Fruit fly (Drosophila melanogaster) whole organism, embryonic: Measurements from ENCODE around the gene Nf1.

Experiments
- Atf-2 ChIP-seq: fragments of 200-800 bp; sonication (Bioruptor generic); optimal IDR thresholded peaks from 2 replicates; lab custom pipeline; 2016; ENCODE audit warnings: missing biosample characterization, missing genetic modification characterization
- Awh ChIP-seq: fragments of 200-800 bp; sonication (Bioruptor generic); IDR thresholded peaks from 2 replicates; pipeline ENCODE4, ENCODE4 v1.3.6; 2022; ENCODE audit warnings: missing biosample characterization, missing genetic modification characterization
- B-H2 ChIP-seq: fragments of 200-800 bp; sonication (Bioruptor generic); optimal IDR thresholded peaks from 2 replicates; lab custom pipeline; 2018; ENCODE audit warnings: missing biosample characterization, mild to moderate bottlenecking, missing genetic modification characterization
- CG10267 ChIP-seq: fragments of 200-800 bp; sonication (Bioruptor generic); optimal IDR thresholded peaks from 2 replicates; lab custom pipeline; 2018; ENCODE audit warnings: missing biosample characterization, mild to moderate bottlenecking, missing genetic modification characterization, moderate library complexity
- CG10543 ChIP-seq: fragments of 200-800 bp; sonication (Bioruptor generic); optimal IDR thresholded peaks from 3 replicates; lab custom pipeline; 2017; ENCODE audit warnings: missing biosample characterization, mild to moderate bottlenecking, missing genetic modification characterization, moderate library complexity
- CG10979 ChIP-seq: fragments of 200-800 bp; sonication (Bioruptor generic); optimal IDR thresholded peaks from 2 replicates; lab custom pipeline; 2018; ENCODE audit warnings: missing biosample characterization, mild to moderate bottlenecking, missing genetic modification characterization, moderate library complexity
- CG12155 ChIP-seq: fragments of 200-800 bp; sonication (Bioruptor generic); optimal IDR thresholded peaks from 3 replicates; lab custom pipeline; 2016; ENCODE audit warnings: missing biosample characterization, missing genetic modification characterization
- CG12219 ChIP-seq: fragments of 200-800 bp; sonication (Bioruptor generic); optimal IDR thresholded peaks from 3 replicates; lab custom pipeline; 2018; ENCODE audit warnings: missing biosample characterization, mild to moderate bottlenecking, missing genetic modification characterization
- CG12236 ChIP-seq: fragments of 200-800 bp; sonication (Bioruptor generic); optimal IDR thresholded peaks from 2 replicates; lab custom pipeline; 2016; ENCODE audit warnings: missing biosample characterization, missing genetic modification characterization
- CG12659 ChIP-seq: fragments of 200-800 bp; sonication (Bioruptor generic); optimal IDR thresholded peaks from 3 replicates; lab custom pipeline; 2017; ENCODE audit warnings: mild to moderate bottlenecking, missing biosample characterization, missing genetic modification reagents, missing genetic modification characterization
- CG13424 ChIP-seq: fragments of 200-800 bp; sonication (Bioruptor generic); optimal IDR thresholded peaks from 2 replicates; lab custom pipeline; 2019; ENCODE audit warnings: missing biosample characterization, mild to moderate bottlenecking, missing genetic modification characterization, moderate library complexity
- CG13894 ChIP-seq: fragments of 200-800 bp; sonication (Bioruptor generic); optimal IDR thresholded peaks from 3 replicates; lab custom pipeline; 2018; ENCODE audit warnings: missing biosample characterization, mild to moderate bottlenecking, missing genetic modification characterization, moderate library complexity
- CG1792 ChIP-seq: fragments of 200-800 bp; sonication (Bioruptor generic); optimal IDR thresholded peaks from 2 replicates; lab custom pipeline; 2016; ENCODE audit warnings: missing biosample characterization, missing genetic modification characterization
- CG3163 ChIP-seq: fragments of 200-800 bp; sonication (Bioruptor generic); optimal IDR thresholded peaks from 3 replicates; lab custom pipeline; 2016; ENCODE audit warnings: missing biosample characterization, missing genetic modification characterization
- CG7987 ChIP-seq: fragments of 200-800 bp; sonication (Bioruptor generic); optimal IDR thresholded peaks from 2 replicates; lab custom pipeline; 2018; ENCODE audit warnings: missing biosample characterization, mild to moderate bottlenecking, missing genetic modification characterization, moderate library complexity
- CG8089 ChIP-seq: fragments of 200-800 bp; sonication (Bioruptor generic); optimal IDR thresholded peaks from 3 replicates; lab custom pipeline; 2016; ENCODE audit warnings: missing biosample characterization, missing genetic modification characterization
- CG9437 ChIP-seq: fragments of 200-800 bp; sonication (Bioruptor generic); optimal IDR thresholded peaks from 2 replicates; lab custom pipeline; 2018; ENCODE audit warnings: missing biosample characterization, mild to moderate bottlenecking, missing genetic modification characterization
- CG9609 ChIP-seq: fragments of 200-800 bp; sonication (Bioruptor generic); optimal IDR thresholded peaks from 3 replicates; lab custom pipeline; 2016; ENCODE audit warnings: missing biosample characterization, missing genetic modification characterization
- CG9797 ChIP-seq: fragments of 200-800 bp; sonication (Bioruptor generic); optimal IDR thresholded peaks from 3 replicates; lab custom pipeline; 2018; ENCODE audit warnings: missing biosample characterization, mild to moderate bottlenecking, missing genetic modification characterization
- CHES-1-like ChIP-seq: fragments of 200-800 bp; sonication (Bioruptor generic); optimal IDR thresholded peaks from 2 replicates; lab custom pipeline; 2016; ENCODE audit warnings: missing biosample characterization, missing genetic modification characterization
- CoRest ChIP-seq: fragments of 200-800 bp; sonication (Bioruptor generic); optimal IDR thresholded peaks from 3 replicates; lab custom pipeline; 2018; ENCODE audit warnings: missing biosample characterization, mild to moderate bottlenecking, missing genetic modification characterization, moderate library complexity
- HHEX ChIP-seq: fragments of 200-800 bp; sonication (Bioruptor generic); optimal IDR thresholded peaks from 3 replicates; lab custom pipeline; 2017; ENCODE audit warnings: missing biosample characterization, mild to moderate bottlenecking, missing genetic modification characterization, missing genetic modification reagents
- Hmx ChIP-seq: fragments of 200-800 bp; sonication (Bioruptor generic); optimal IDR thresholded peaks from 2 replicates; lab custom pipeline; 2016; ENCODE audit warnings: missing biosample characterization, missing genetic modification characterization
- Hsf ChIP-seq: fragments of 200-800 bp; sonication (Bioruptor generic); optimal IDR thresholded peaks from 3 replicates; lab custom pipeline; 2016; ENCODE audit warnings: missing biosample characterization, missing genetic modification characterization
- Jarid2 ChIP-seq: fragments of 200-800 bp; sonication (Bioruptor generic); optimal IDR thresholded peaks from 3 replicates; lab custom pipeline; 2017; ENCODE audit warnings: mild to moderate bottlenecking, missing biosample characterization, missing genetic modification reagents, missing genetic modification characterization
- Lim3 ChIP-seq: fragments of 200-800 bp; sonication (Bioruptor generic); IDR thresholded peaks from 2 replicates; pipeline ENCODE4 v1.3.6; 2022; ENCODE audit warnings: missing biosample characterization, missing genetic modification characterization
- MBD-R2 ChIP-seq: fragments of 200-800 bp; sonication (Bioruptor generic); IDR thresholded peaks from 2 replicates; pipeline ENCODE4 v1.3.6; 2022; ENCODE audit warnings: missing biosample characterization, missing genetic modification characterization
- Meics ChIP-seq: fragments of 200-800 bp; sonication (Bioruptor generic); optimal IDR thresholded peaks from 2 replicates; lab custom pipeline; 2017; ENCODE audit warnings: missing biosample characterization, mild to moderate bottlenecking, missing genetic modification characterization
- Ssrp ChIP-seq: fragments of 200-800 bp; sonication (Bioruptor generic); optimal IDR thresholded peaks from 2 replicates; lab custom pipeline; 2018; ENCODE audit warnings: missing biosample characterization, mild to moderate bottlenecking, missing genetic modification characterization, moderate library complexity
- Taf1 ChIP-seq: fragments of 200-800 bp; sonication (Bioruptor generic); IDR thresholded peaks from 2 replicates; pipeline ENCODE4 v1.3.6; 2022; ENCODE audit warnings: missing biosample characterization, missing genetic modification characterization
- Trl ChIP-seq, 3 experiments: fragments of >200 bp in 2 of 3; fragments of 200-800 bp in 1 of 3; sonication (Bioruptor generic) in 1 of 3; optimal IDR thresholded peaks; 2 replicates in 1 of 3; 3 replicates in 2 of 3; lab custom pipeline; 2016 to 2017; ENCODE audit warnings: missing biosample characterization in 1 of 3, missing genetic modification characterization in 1 of 3
- Vsx1 ChIP-seq: fragments of 200-800 bp; sonication (Bioruptor generic); optimal IDR thresholded peaks from 2 replicates; lab custom pipeline; 2017; ENCODE audit warnings: missing biosample characterization, mild to moderate bottlenecking, missing genetic modification characterization, missing genetic modification reagents
- Xrp1 ChIP-seq: fragments of 200-800 bp; sonication (Bioruptor generic); IDR thresholded peaks from 2 replicates; pipeline ENCODE4 v1.3.6; 2022; ENCODE audit warnings: missing biosample characterization, missing genetic modification characterization
- YL-1 ChIP-seq: fragments of 200-800 bp; sonication (Bioruptor generic); optimal IDR thresholded peaks from 3 replicates; lab custom pipeline; 2017; ENCODE audit warnings: missing biosample characterization, mild to moderate bottlenecking, missing genetic modification characterization
- bab2 ChIP-seq: fragments of 200-800 bp; sonication (Bioruptor generic); optimal IDR thresholded peaks from 2 replicates; lab custom pipeline; 2016; ENCODE audit warnings: missing biosample characterization, missing genetic modification characterization
- cad ChIP-seq: fragments of >200 bp; optimal IDR thresholded peaks from 2 replicates; lab custom pipeline; 2017; ENCODE audit warnings: missing biosample characterization, missing genetic modification characterization
- fd102C ChIP-seq: fragments of 200-800 bp; sonication (Bioruptor generic); optimal IDR thresholded peaks from 2 replicates; lab custom pipeline; 2018; ENCODE audit warnings: missing biosample characterization, mild to moderate bottlenecking, missing genetic modification characterization, moderate library complexity
- fd3F ChIP-seq: fragments of 200-800 bp; sonication (Bioruptor generic); optimal IDR thresholded peaks from 2 replicates; lab custom pipeline; 2018; ENCODE audit warnings: missing biosample characterization, mild to moderate bottlenecking, missing genetic modification characterization, moderate library complexity
- fu2 ChIP-seq: fragments of 200-800 bp; sonication (Bioruptor generic); optimal IDR thresholded peaks from 2 replicates; lab custom pipeline; 2016; ENCODE audit warnings: missing biosample characterization, missing genetic modification characterization
- gce ChIP-seq: fragments of 200-800 bp; sonication (Bioruptor generic); IDR thresholded peaks from 3 replicates; pipeline ENCODE4 v1.3.6; 2022; ENCODE audit warnings: missing biosample characterization, missing genetic modification characterization
- gro ChIP-seq: fragments of 200-800 bp; sonication (Bioruptor generic); optimal IDR thresholded peaks from 2 replicates; lab custom pipeline; 2016; ENCODE audit warnings: missing biosample characterization, missing genetic modification characterization
- gsb-n ChIP-seq: fragments of 200-800 bp; sonication (Bioruptor generic); optimal IDR thresholded peaks from 3 replicates; lab custom pipeline; 2018; ENCODE audit warnings: missing biosample characterization, mild to moderate bottlenecking, missing genetic modification characterization
- mld ChIP-seq: fragments of 200-800 bp; sonication (Bioruptor generic); IDR thresholded peaks from 3 replicates; pipeline ENCODE4 v1.3.6; 2022; ENCODE audit warnings: missing biosample characterization, missing genetic modification characterization; ENCODE audit not compliant: partially characterized antibody
- pfk ChIP-seq: fragments of 200-800 bp; sonication (Bioruptor generic); optimal IDR thresholded peaks from 2 replicates; lab custom pipeline; 2018; ENCODE audit warnings: missing biosample characterization, mild to moderate bottlenecking, missing genetic modification characterization, moderate library complexity
- pho ChIP-seq: fragments of 200-800 bp; sonication (Bioruptor generic); optimal IDR thresholded peaks from 2 replicates; lab custom pipeline; 2016; ENCODE audit warnings: missing biosample characterization, missing genetic modification characterization
- slou ChIP-seq: fragments of 200-800 bp; sonication (Bioruptor generic); optimal IDR thresholded peaks from 3 replicates; lab custom pipeline; 2016; ENCODE audit warnings: missing biosample characterization, missing genetic modification characterization
- sr ChIP-seq: fragments of 200-800 bp; sonication (Bioruptor generic); IDR thresholded peaks from 3 replicates; pipeline ENCODE4 v1.3.6; 2022; ENCODE audit warnings: missing biosample characterization, missing genetic modification characterization
- tgo ChIP-seq: fragments of 200-800 bp; sonication (Bioruptor generic); IDR thresholded peaks from 3 replicates; pipeline ENCODE4 v1.3.6; 2022; ENCODE audit warnings: missing biosample characterization, missing genetic modification characterization
- wdn ChIP-seq: fragments of 200-800 bp; sonication (Bioruptor generic); IDR thresholded peaks from 2 replicates; pipeline ENCODE4 v1.3.6; 2022; ENCODE audit warnings: missing biosample characterization, missing genetic modification characterization

Gene Nf1

DNA sequence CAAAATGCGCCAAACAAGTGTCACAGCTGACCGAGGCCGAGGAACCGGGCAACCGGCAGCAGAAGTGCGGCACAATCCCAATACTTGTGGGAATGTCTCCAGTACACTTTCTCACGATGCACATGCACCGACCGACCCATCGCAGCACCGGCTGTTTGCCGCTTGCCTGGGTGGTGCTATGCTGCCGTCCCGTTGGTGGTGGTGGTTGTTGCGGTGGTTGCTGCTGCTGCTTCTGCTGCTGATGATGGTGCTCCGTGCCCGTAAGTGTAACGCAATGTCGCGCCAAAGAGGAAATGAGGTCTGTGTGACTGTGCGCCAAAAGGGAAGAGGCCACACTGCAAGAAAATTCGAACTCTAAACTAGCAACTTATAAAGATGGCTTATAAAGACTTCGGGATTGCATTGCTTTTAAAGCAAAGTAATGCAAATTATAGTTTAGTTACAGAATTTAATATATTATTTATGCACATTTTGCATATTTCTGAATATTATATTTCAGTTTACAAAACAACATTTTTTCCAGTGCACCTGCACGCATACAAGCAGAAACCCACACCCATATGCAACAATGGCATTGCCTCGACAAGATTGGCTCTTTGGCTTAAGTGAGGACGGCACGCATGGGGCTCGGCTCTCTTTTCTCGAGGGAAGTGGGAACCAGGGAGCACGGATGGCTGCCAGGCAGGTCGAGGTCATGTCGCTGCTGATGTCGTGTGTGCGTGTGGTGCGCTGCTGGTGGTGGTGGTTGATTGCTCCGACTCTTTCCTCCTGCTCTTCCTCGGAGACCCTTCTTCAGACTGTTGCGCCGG, 13.6 kb downstream of the Nf1 start, which contains the start of gene CG43116 (continued):
- peak; percentile 95 for TF ChIP-seq Ssrp (tag; lab: Kevin White, UChicago)
- no peak for TF ChIP-seq CG10543 (GFP tag; lab: Kevin White, UChicago)
- peak; percentile 86 for TF ChIP-seq CG10267 (tag; lab: Kevin White, UChicago)
- TF ChIP-seq CG7987 (GFP tag; lab: Kevin White, UChicago), result peak; percentile 27
- TF ChIP-seq CoRest (tag; lab: Kevin White, UChicago), result peak; percentile 89
- no peak for TF ChIP-seq Meics (GFP tag; lab: Kevin White, UChicago)
- no peak for TF ChIP-seq CG1792 (GFP tag; lab: Kevin White, UChicago)
- TF ChIP-seq fd102C (GFP tag; lab: Kevin White, UChicago), result peak; percentile 95
- TF ChIP-seq CG10979 (tag; lab: Kevin White, UChicago), result peak; percentile 92
- no peak for TF ChIP-seq slou (GFP tag; lab: Kevin White, UChicago)
- no peak for TF ChIP-seq Taf1 (GFP tag; lab: Robert Waterston, UW)
- peak in 1 of 2 experiments; percentile 67 for TF ChIP-seq Trl (optimal IDR thresholded peaks at IDR 0.05; lab: Kevin White, UChicago)
- TF ChIP-seq Trl (GFP tag; optimal IDR thresholded peaks at IDR 0.05; lab: Kevin White, UChicago), result no peak
- no peak for TF ChIP-seq B-H2
- TF ChIP-seq tgo, result peak; percentile 78
- no peak for TF ChIP-seq CG9797 (GFP tag; lab: Kevin White, UChicago)
- no peak for TF ChIP-seq gro (GFP tag; lab: Kevin White, UChicago)
- TF ChIP-seq CG13894 (tag; lab: Kevin White, UChicago), result no peak
- TF ChIP-seq HHEX (GFP tag; lab: Kevin White, UChicago), result peak; percentile 57
- no peak for TF ChIP-seq fu2 (GFP tag; lab: Kevin White, UChicago)
- TF ChIP-seq Hmx (GFP tag; lab: Kevin White, UChicago), result no peak
- no peak for TF ChIP-seq cad (GFP tag; lab: Kevin White, UChicago)
- no peak; the same call in 2 of the 3 replicates for TF ChIP-seq sr (GFP tag; lab: Robert Waterston, UW)
- TF ChIP-seq CG12155 (GFP tag; lab: Kevin White, UChicago), result peak; percentile 69
- peak; percentile 27 for TF ChIP-seq pho (GFP tag; lab: Kevin White, UChicago)
- TF ChIP-seq Lim3 (GFP tag; lab: Robert Waterston, UW), result peak; percentile 48
- peak; percentile 63 for TF ChIP-seq Atf-2 (GFP tag; lab: Kevin White, UChicago)
- TF ChIP-seq CG12219 (GFP tag; lab: Kevin White, UChicago), result peak; percentile 81
- TF ChIP-seq CG3163 (GFP tag; lab: Kevin White, UChicago), result peak; percentile 56
- TF ChIP-seq CG9437 (GFP tag; lab: Kevin White, UChicago), result peak; percentile 47
- TF ChIP-seq fd3F (GFP tag; lab: Kevin White, UChicago), result no peak
- TF ChIP-seq CG12659 (GFP tag; lab: Kevin White, UChicago), result no peak
- TF ChIP-seq mld (GFP tag; lab: Robert Waterston, UW), result no peak
- peak; percentile 60 for TF ChIP-seq bab2 (GFP tag; lab: Kevin White, UChicago)
- TF ChIP-seq gsb-n (tag; lab: Kevin White, UChicago), result peak; percentile 97
- TF ChIP-seq CG13424 (tag; lab: Kevin White, UChicago), result peak; percentile 88
- no peak for TF ChIP-seq MBD-R2 (GFP tag; lab: Robert Waterston, UW)
- TF ChIP-seq YL-1 (GFP tag; lab: Kevin White, UChicago), result no peak
- TF ChIP-seq Xrp1, result peak; percentile 98
- TF ChIP-seq Jarid2, result peak; percentile 29
- TF ChIP-seq CHES-1-like (GFP tag; lab: Kevin White, UChicago), result no peak
- peak; percentile 71; the same call in 1 of the 2 replicates for TF ChIP-seq Awh
- no peak for TF ChIP-seq wdn
- TF ChIP-seq Hsf (GFP tag; lab: Kevin White, UChicago), result peak; percentile 82
- TF ChIP-seq pfk (GFP tag; lab: Kevin White, UChicago), result no peak
- peak; percentile 50 for TF ChIP-seq CG9609 (GFP tag; lab: Kevin White, UChicago)
- TF ChIP-seq gce, result peak; percentile 80; the same call in 2 of the 3 replicates
- TF ChIP-seq CG12236 (GFP tag; lab: Kevin White, UChicago), result peak; percentile 79
- TF ChIP-seq CG8089, result peak; percentile 77
- no peak for TF ChIP-seq Vsx1 (GFP tag; lab: Kevin White, UChicago)
